Fruit fly (Drosophila melanogaster): ENCODE measurements around the gene salm.

The salm gene

dm6 chr2L:11399482-11400136, 45.8 kb downstream of the salm start:
- TF ChIP-seq Hnf4 (GFP tag; optimal IDR thresholded peaks at IDR 0.05), result peak; percentile 19
- TF ChIP-seq Jra (GFP tag; optimal IDR thresholded peaks at IDR 0.05), result peak; percentile 5
- TF ChIP-seq Sp1 (GFP tag; optimal IDR thresholded peaks at IDR 0.05), result peak; percentile 70
- TF ChIP-seq HLH106 (tag; optimal IDR thresholded peaks at IDR 0.05), result peak; percentile 1
- TF ChIP-seq tai (GFP tag; optimal IDR thresholded peaks at IDR 0.05), result peak; percentile 43
- TF ChIP-seq GATAd (GFP tag; optimal IDR thresholded peaks at IDR 0.05), result no peak
- TF ChIP-seq Hr78 (GFP tag; optimal IDR thresholded peaks at IDR 0.05), result no peak
- peak; percentile 53 for TF ChIP-seq br (GFP tag; optimal IDR thresholded peaks at IDR 0.05)
- TF ChIP-seq rgr (GFP tag; optimal IDR thresholded peaks at IDR 0.05), result peak; percentile 52
- TF ChIP-seq CG9705 (GFP tag; optimal IDR thresholded peaks at IDR 0.05), result no peak
- TF ChIP-seq psq (GFP tag; optimal IDR thresholded peaks at IDR 0.05), result peak; percentile 36
- TF ChIP-seq ey (GFP tag; optimal IDR thresholded peaks at IDR 0.05), result peak; percentile 63
- TF ChIP-seq OdsH (GFP tag; optimal IDR thresholded peaks at IDR 0.05), result peak; percentile 48

dm6 chr2L:11396157-11396876, 49.1 kb downstream of the salm start:
- TF ChIP-seq fru (GFP tag; optimal IDR thresholded peaks at IDR 0.05), result peak; percentile 1
- TF ChIP-seq Hr78 (GFP tag; optimal IDR thresholded peaks at IDR 0.05), result no peak
- no peak for TF ChIP-seq Dfd (GFP tag; optimal IDR thresholded peaks at IDR 0.05)
- TF ChIP-seq Mio (GFP tag; optimal IDR thresholded peaks at IDR 0.05), result no peak
- TF ChIP-seq Rel (GFP tag; optimal IDR thresholded peaks at IDR 0.05), result no peak
- TF ChIP-seq Rel (tag; optimal IDR thresholded peaks at IDR 0.05), result peak; percentile 82
- TF ChIP-seq HLH106 (tag; optimal IDR thresholded peaks at IDR 0.05), result peak; percentile 51
- no peak for TF ChIP-seq br (GFP tag; optimal IDR thresholded peaks at IDR 0.05)
- no peak for TF ChIP-seq lola (GFP tag; optimal IDR thresholded peaks at IDR 0.05)
- no peak for TF ChIP-seq CG32264 (GFP tag; optimal IDR thresholded peaks at IDR 0.05)
- no peak for TF ChIP-seq Abd-B (GFP tag; optimal IDR thresholded peaks at IDR 0.05)
- TF ChIP-seq N (GFP tag; optimal IDR thresholded peaks at IDR 0.05), result no peak
- no peak for TF ChIP-seq dmrt93B (GFP tag; optimal IDR thresholded peaks at IDR 0.05)
- TF ChIP-seq woc (GFP tag; optimal IDR thresholded peaks at IDR 0.05), result peak; percentile 13
- peak in 1 of 2 experiments; percentile 25 for TF ChIP-seq foxo (GFP tag; optimal IDR thresholded peaks at IDR 0.05)
- no peak for TF ChIP-seq brk (GFP tag; optimal IDR thresholded peaks at IDR 0.05)
- no peak for TF ChIP-seq Vsx2 (GFP tag; optimal IDR thresholded peaks at IDR 0.05; ENCODE audit: partially characterized antibody)
- no peak for TF ChIP-seq sage (GFP tag; optimal IDR thresholded peaks at IDR 0.05)
- peak; percentile 36 for TF ChIP-seq Sp1 (GFP tag; optimal IDR thresholded peaks at IDR 0.05)
- peak; percentile 27 for TF ChIP-seq psq (GFP tag; optimal IDR thresholded peaks at IDR 0.05)
- no peak for TF ChIP-seq h (GFP tag; optimal IDR thresholded peaks at IDR 0.05)
- no peak for TF ChIP-seq OdsH (GFP tag; optimal IDR thresholded peaks at IDR 0.05)
- peak; percentile 21 for TF ChIP-seq ey (GFP tag; optimal IDR thresholded peaks at IDR 0.05)
- no peak for TF ChIP-seq dl (GFP tag; optimal IDR thresholded peaks at IDR 0.05; ENCODE audit: insufficient read depth in 1 of 2, partially characterized antibody in 2 of 2)
- no peak for TF ChIP-seq Hr83 (GFP tag; optimal IDR thresholded peaks at IDR 0.05; ENCODE audit: poor library complexity, severe bottlenecking)
- TF ChIP-seq rgr (GFP tag; optimal IDR thresholded peaks at IDR 0.05), result peak; percentile 7

dm6 chr2L:11395636-11396035, 49.8 kb downstream of the salm start:
- TF ChIP-seq Vsx2 (GFP tag; optimal IDR thresholded peaks at IDR 0.05; ENCODE audit: partially characterized antibody) (no peak), sv (GFP tag; optimal IDR thresholded peaks at IDR 0.05) (no peak), Jra (GFP tag; optimal IDR thresholded peaks at IDR 0.05) (no peak), dsf (GFP tag; optimal IDR thresholded peaks at IDR 0.05; ENCODE audit: borderline replicate concordance) (no peak), Abd-B (GFP tag; optimal IDR thresholded peaks at IDR 0.05) (no peak), OdsH (GFP tag; optimal IDR thresholded peaks at IDR 0.05) (peak; percentile 75), usp (GFP tag; optimal IDR thresholded peaks at IDR 0.05) (no peak), jim (GFP tag; optimal IDR thresholded peaks at IDR 0.05) (no peak), br (GFP tag; optimal IDR thresholded peaks at IDR 0.05) (peak; percentile 51), fru (GFP tag; optimal IDR thresholded peaks at IDR 0.05) (peak; percentile 78), h (GFP tag; optimal IDR thresholded peaks at IDR 0.05) (peak; percentile 58), Mio (GFP tag; optimal IDR thresholded peaks at IDR 0.05) (no peak), dmrt93B (GFP tag; optimal IDR thresholded peaks at IDR 0.05) (no peak), rgr (GFP tag; optimal IDR thresholded peaks at IDR 0.05) (peak; percentile 70), psq (GFP tag; optimal IDR thresholded peaks at IDR 0.05) (peak; percentile 55), CG32264 (GFP tag; optimal IDR thresholded peaks at IDR 0.05) (no peak), Sp1 (GFP tag; optimal IDR thresholded peaks at IDR 0.05) (peak; percentile 65), tai (GFP tag; optimal IDR thresholded peaks at IDR 0.05) (peak; percentile 40), lola (GFP tag; optimal IDR thresholded peaks at IDR 0.05) (no peak), CrebA (GFP tag; optimal IDR thresholded peaks at IDR 0.05; ENCODE audit: borderline replicate concordance) (no peak), N (GFP tag; optimal IDR thresholded peaks at IDR 0.05) (no peak), foxo (GFP tag; optimal IDR thresholded peaks at IDR 0.05) (peak in 1 of 2 experiments; percentile 75), Rel (GFP tag; optimal IDR thresholded peaks at IDR 0.05) (no peak), Rel (tag; optimal IDR thresholded peaks at IDR 0.05) (no peak), brk (GFP tag; optimal IDR thresholded peaks at IDR 0.05) (peak; percentile 64), Hnf4 (GFP tag; optimal IDR thresholded peaks at IDR 0.05) (peak; percentile 64), woc (GFP tag; optimal IDR thresholded peaks at IDR 0.05) (peak; percentile 46), HLH106 (tag; optimal IDR thresholded peaks at IDR 0.05) (peak; percentile 60), sage (GFP tag; optimal IDR thresholded peaks at IDR 0.05) (no peak), CG9705 (GFP tag; optimal IDR thresholded peaks at IDR 0.05) (no peak), dl (GFP tag; optimal IDR thresholded peaks at IDR 0.05; ENCODE audit: insufficient read depth in 1 of 2, partially characterized antibody in 2 of 2) (no peak), Dif (GFP tag; optimal IDR thresholded peaks at IDR 0.05; ENCODE audit: partially characterized antibody) (no peak), Dfd (GFP tag; optimal IDR thresholded peaks at IDR 0.05) (no peak), Hr78 (GFP tag; optimal IDR thresholded peaks at IDR 0.05) (no peak), Hr83 (GFP tag; optimal IDR thresholded peaks at IDR 0.05; ENCODE audit: poor library complexity, severe bottlenecking) (no peak), pan (optimal IDR thresholded peaks at IDR 0.05) (no peak), ey (GFP tag; optimal IDR thresholded peaks at IDR 0.05) (peak; percentile 75)

Measured in whole organism, wandering third instar larva.